Fruit fly (Drosophila melanogaster): ENCODE measurements around the gene CG12065.
A peak's percentile ranks its signal among the peaks of the same experiment; 100 is the strongest.

CG12065 gene

dm6 chrX:8624867-8625266 lies 50.8 kb downstream of the CG12065 start:
- TF ChIP-seq HLH106 (tag; optimal IDR thresholded peaks at IDR 0.05) (no peak), lola (GFP tag; optimal IDR thresholded peaks at IDR 0.05) (no peak), N (GFP tag; optimal IDR thresholded peaks at IDR 0.05) (peak; percentile 40), Jra (GFP tag; optimal IDR thresholded peaks at IDR 0.05) (no peak), psq (GFP tag; optimal IDR thresholded peaks at IDR 0.05) (peak; percentile 55), ey (GFP tag; optimal IDR thresholded peaks at IDR 0.05) (no peak), foxo (GFP tag; optimal IDR thresholded peaks at IDR 0.05) (no peak), fru (GFP tag; optimal IDR thresholded peaks at IDR 0.05) (no peak), Dif (GFP tag; optimal IDR thresholded peaks at IDR 0.05; ENCODE audit: partially characterized antibody) (peak; percentile 42), GATAd (GFP tag; optimal IDR thresholded peaks at IDR 0.05) (no peak), CG32264 (GFP tag; optimal IDR thresholded peaks at IDR 0.05) (no peak), Hr78 (GFP tag; optimal IDR thresholded peaks at IDR 0.05) (no peak), CrebA (GFP tag; optimal IDR thresholded peaks at IDR 0.05; ENCODE audit: borderline replicate concordance) (no peak), OdsH (GFP tag; optimal IDR thresholded peaks at IDR 0.05) (no peak), Dfd (GFP tag; optimal IDR thresholded peaks at IDR 0.05) (no peak), brk (GFP tag; optimal IDR thresholded peaks at IDR 0.05) (no peak), h (GFP tag; optimal IDR thresholded peaks at IDR 0.05) (no peak), jim (GFP tag; optimal IDR thresholded peaks at IDR 0.05) (no peak), dsf (GFP tag; optimal IDR thresholded peaks at IDR 0.05; ENCODE audit: borderline replicate concordance) (no peak), Abd-B (GFP tag; optimal IDR thresholded peaks at IDR 0.05) (no peak), Myc (optimal IDR thresholded peaks at IDR 0.05) (peak; percentile 66), Sp1 (GFP tag; optimal IDR thresholded peaks at IDR 0.05) (no peak), tai (GFP tag; optimal IDR thresholded peaks at IDR 0.05) (no peak), Mio (GFP tag; optimal IDR thresholded peaks at IDR 0.05) (no peak)

DNA sequence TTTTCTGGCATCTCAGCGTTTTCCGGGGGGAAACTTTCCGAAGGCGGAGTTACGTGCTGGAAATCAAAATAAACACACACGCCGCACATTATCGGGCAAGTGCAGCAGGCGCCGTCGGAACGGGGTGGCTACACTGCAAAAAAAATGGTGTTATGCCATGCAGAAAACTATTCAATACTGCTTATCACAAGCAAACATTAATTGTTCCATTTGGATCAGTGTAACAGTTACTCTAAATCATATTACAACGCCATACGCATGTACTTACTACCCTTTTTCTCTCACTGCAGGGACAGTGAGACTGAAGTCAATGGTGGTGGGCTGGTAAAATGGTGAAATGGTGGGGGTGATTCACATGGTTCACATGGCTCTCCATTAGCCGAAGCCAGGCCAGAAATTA lies 53.1 kb downstream of the CG12065 start:
- no peak for TF ChIP-seq Jra (GFP tag; optimal IDR thresholded peaks at IDR 0.05)
- TF ChIP-seq fru (GFP tag; optimal IDR thresholded peaks at IDR 0.05): peak; percentile 32
- peak in 1 of 2 experiments; percentile 47 for TF ChIP-seq foxo (GFP tag; optimal IDR thresholded peaks at IDR 0.05)
- TF ChIP-seq OdsH (GFP tag; optimal IDR thresholded peaks at IDR 0.05): no peak
- TF ChIP-seq Dfd (GFP tag; optimal IDR thresholded peaks at IDR 0.05): no peak
- TF ChIP-seq ey (GFP tag; optimal IDR thresholded peaks at IDR 0.05): no peak
- TF ChIP-seq dsf (GFP tag; optimal IDR thresholded peaks at IDR 0.05; ENCODE audit: borderline replicate concordance): no peak
- TF ChIP-seq sv (GFP tag; optimal IDR thresholded peaks at IDR 0.05): peak; percentile 16

DNA sequence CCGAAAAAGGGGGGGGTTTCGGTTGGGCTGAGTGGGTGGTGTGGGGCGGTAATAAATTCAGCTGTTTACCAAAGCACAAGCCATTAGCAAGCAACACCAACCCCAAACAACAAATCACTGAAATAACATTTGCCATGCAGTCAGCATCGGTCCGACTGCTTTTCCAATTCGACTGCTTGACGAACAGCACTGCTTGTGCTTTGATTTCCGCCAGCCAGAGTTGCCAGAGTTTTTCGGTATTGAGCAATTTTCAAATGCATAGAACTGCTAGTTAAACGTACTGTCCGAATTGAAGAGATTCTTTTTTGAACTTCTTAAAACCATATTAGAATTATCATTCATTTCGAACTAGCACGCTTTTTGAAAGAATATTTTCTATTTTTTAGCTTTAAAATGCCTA lies 60.7 kb downstream of the CG12065 start:
- TF ChIP-seq sv (GFP tag; optimal IDR thresholded peaks at IDR 0.05): no peak
- no peak for TF ChIP-seq CG9705 (GFP tag; optimal IDR thresholded peaks at IDR 0.05)
- no peak for TF ChIP-seq Sp1 (GFP tag; optimal IDR thresholded peaks at IDR 0.05)
- no peak for TF ChIP-seq Dfd (GFP tag; optimal IDR thresholded peaks at IDR 0.05)
- no peak for TF ChIP-seq usp (GFP tag; optimal IDR thresholded peaks at IDR 0.05)
- TF ChIP-seq CG32264 (GFP tag; optimal IDR thresholded peaks at IDR 0.05): no peak

DNA sequence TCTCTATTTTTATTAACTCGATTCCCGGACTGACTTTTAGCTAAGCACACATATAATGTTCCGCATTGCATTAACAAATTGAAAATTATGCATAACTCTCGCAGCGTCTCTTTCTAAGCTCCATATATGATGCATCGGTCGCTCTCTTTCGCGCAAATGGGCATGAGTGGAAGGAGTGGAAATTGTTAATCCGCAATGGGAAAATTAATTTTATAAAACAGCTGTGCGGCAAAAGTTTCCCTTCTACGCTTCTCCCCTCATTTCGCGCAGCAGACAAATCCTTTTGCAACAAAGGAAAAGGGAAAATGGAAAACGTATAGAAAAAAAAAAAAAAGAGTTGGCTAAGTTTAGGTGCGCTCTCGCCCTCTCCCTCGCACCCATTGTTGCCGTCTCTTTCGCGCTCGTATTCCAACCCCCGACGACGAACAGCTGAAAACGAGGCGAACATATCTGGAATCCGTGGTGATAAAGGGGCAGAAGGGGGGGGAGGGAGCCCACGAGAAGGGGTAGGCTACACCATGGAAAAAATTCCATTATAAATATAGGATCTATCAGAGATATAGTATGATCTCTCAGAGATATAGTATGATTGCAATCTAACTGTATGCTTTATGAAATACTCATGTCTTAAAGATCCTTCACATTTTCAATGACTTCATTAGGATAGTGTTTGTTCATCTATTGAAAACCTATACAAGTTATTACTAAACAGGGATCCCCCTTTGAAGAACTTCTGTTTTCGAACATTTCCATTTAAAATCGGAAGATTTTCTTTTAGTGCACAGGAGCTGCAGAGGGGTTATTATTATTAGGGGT lies 62.2 kb downstream of the CG12065 start:
- TF ChIP-seq Abd-B (GFP tag; optimal IDR thresholded peaks at IDR 0.05): no peak
- no peak for TF ChIP-seq Jra (GFP tag; optimal IDR thresholded peaks at IDR 0.05)
- no peak for TF ChIP-seq N (GFP tag; optimal IDR thresholded peaks at IDR 0.05)
- TF ChIP-seq Dif (GFP tag; optimal IDR thresholded peaks at IDR 0.05; ENCODE audit: partially characterized antibody): no peak
- TF ChIP-seq tai (GFP tag; optimal IDR thresholded peaks at IDR 0.05): no peak
- no peak for TF ChIP-seq CrebA (GFP tag; optimal IDR thresholded peaks at IDR 0.05; ENCODE audit: borderline replicate concordance)
- TF ChIP-seq Dfd (GFP tag; optimal IDR thresholded peaks at IDR 0.05): no peak

- TF ChIP-seq Myc (optimal IDR thresholded peaks at IDR 0.05): no peak
- TF ChIP-seq woc (GFP tag; optimal IDR thresholded peaks at IDR 0.05): no peak
- no peak for TF ChIP-seq sage (GFP tag; optimal IDR thresholded peaks at IDR 0.05)
- TF ChIP-seq Rel (GFP tag; optimal IDR thresholded peaks at IDR 0.05): no peak
- TF ChIP-seq Rel (tag; optimal IDR thresholded peaks at IDR 0.05): no peak
- TF ChIP-seq brk (GFP tag; optimal IDR thresholded peaks at IDR 0.05): no peak
- TF ChIP-seq HLH106 (tag; optimal IDR thresholded peaks at IDR 0.05): no peak
- TF ChIP-seq Hr83 (GFP tag; optimal IDR thresholded peaks at IDR 0.05; ENCODE audit: poor library complexity, severe bottlenecking): no peak
- TF ChIP-seq CG9705 (GFP tag; optimal IDR thresholded peaks at IDR 0.05): no peak
- no peak for TF ChIP-seq rgr (GFP tag; optimal IDR thresholded peaks at IDR 0.05)
- no peak for TF ChIP-seq dmrt93B (GFP tag; optimal IDR thresholded peaks at IDR 0.05)
- TF ChIP-seq pan (optimal IDR thresholded peaks at IDR 0.05): no peak
- TF ChIP-seq Hnf4 (GFP tag; optimal IDR thresholded peaks at IDR 0.05): no peak
- no peak for TF ChIP-seq lola (GFP tag; optimal IDR thresholded peaks at IDR 0.05)
Measured at dm6 chrX:8637013-8637412, 62.9 kb downstream of the CG12065 start.
